Worm (Caenorhabditis elegans) whole organism, young adult: Measurements from ENCODE around the gene Y32H12A.1.
A peak's percentile ranks its signal among the peaks of the same experiment; 100 is the strongest.

Experiments used
- B0035.1 ChIP-seq: sonication (generic microtip); optimal IDR thresholded peaks from 2 replicates; lab custom pipeline; 2016; ENCODE audit warnings: missing genetic modification characterization, mild to moderate bottlenecking, missing compliant biosample characterization, missing genotype, missing genetic modification reagents
- B0261.1 ChIP-seq: sonication (generic microtip); optimal IDR thresholded peaks from 2 replicates; lab custom pipeline; 2016; ENCODE audit warnings: mild to moderate bottlenecking, missing genetic modification characterization, moderate library complexity, missing compliant biosample characterization
- F37B4.10 ChIP-seq: fragments of 200-800 bp; sonication (Bioruptor generic); IDR thresholded peaks from 2 replicates; pipeline ENCODE4 v1.3.6; 2022; ENCODE audit warnings: missing genetic modification characterization, missing compliant biosample characterization
- F39B2.1 ChIP-seq: fragments of 200-800 bp; sonication (Bioruptor generic); IDR thresholded peaks from 2 replicates; pipeline ENCODE4 v1.3.6; 2022; ENCODE audit warnings: missing genetic modification reagents, missing genetic modification characterization, missing compliant biosample characterization
- F55B11.4 ChIP-seq: sonication (generic microtip); optimal IDR thresholded peaks from 2 replicates; lab custom pipeline; 2016; ENCODE audit warnings: missing compliant biosample characterization, missing genetic modification characterization, borderline replicate concordance; ENCODE audit not compliant: insufficient read depth
- F57C9.4 ChIP-seq: sonication (generic microtip); optimal IDR thresholded peaks from 2 replicates; lab custom pipeline; 2017; ENCODE audit warnings: mild to moderate bottlenecking, missing genetic modification characterization, missing compliant biosample characterization
- K12H6.12 ChIP-seq: fragments of 200-800 bp; sonication (Bioruptor generic); optimal IDR thresholded peaks from 2 replicates; lab custom pipeline; 2018; ENCODE audit warnings: mild to moderate bottlenecking, missing genetic modification characterization, missing compliant biosample characterization
- T07F8.4 ChIP-seq: sonication (generic microtip); optimal IDR thresholded peaks from 2 replicates; lab custom pipeline; 2016; ENCODE audit warnings: mild to moderate bottlenecking, missing genetic modification characterization, moderate library complexity, missing compliant biosample characterization
- T26A5.8 ChIP-seq: sonication (generic microtip); optimal IDR thresholded peaks from 2 replicates; lab custom pipeline; 2016; ENCODE audit warnings: missing genetic modification characterization, missing compliant biosample characterization
- Y53F4B.3 ChIP-seq: fragments of 200-800 bp; sonication (Bioruptor generic); IDR thresholded peaks from 2 replicates; pipeline ENCODE4 v1.3.6; 2022; ENCODE audit warnings: missing genetic modification reagents, missing genetic modification characterization, missing compliant biosample characterization
- Y56A3A.18 ChIP-seq: fragments of 200-800 bp; sonication (Bioruptor generic); IDR thresholded peaks from 2 replicates; pipeline ENCODE4 v1.3.6; 2022; ENCODE audit warnings: missing genetic modification reagents, missing genetic modification characterization, missing compliant biosample characterization
- Y67H2A.10 ChIP-seq: fragments of 200-800 bp; sonication (Bioruptor generic); conservative IDR thresholded peaks from 2 replicates; pipeline ENCODE4 v1.3.6; 2022; ENCODE audit warnings: missing genetic modification reagents, missing genetic modification characterization, missing compliant biosample characterization
- Y79H2A.3 ChIP-seq: fragments of 200-800 bp; sonication (Bioruptor generic); conservative IDR thresholded peaks from 2 replicates; pipeline ENCODE4 v1.3.6; 2022; ENCODE audit warnings: missing genetic modification reagents, missing genetic modification characterization, missing compliant biosample characterization
- attf-5 ChIP-seq: fragments of 200-800 bp; sonication (Bioruptor generic); optimal IDR thresholded peaks from 2 replicates; lab custom pipeline; 2018; ENCODE audit warnings: mild to moderate bottlenecking, missing genetic modification characterization, missing compliant biosample characterization
- bed-1 ChIP-seq: fragments of 200-800 bp; sonication (Bioruptor generic); IDR thresholded peaks from 2 replicates; pipeline ENCODE4 v1.3.6; 2022; ENCODE audit warnings: missing genetic modification reagents, missing genetic modification characterization, missing compliant biosample characterization
- ceh-100 ChIP-seq: fragments of 200-800 bp; sonication (Bioruptor generic); IDR thresholded peaks from 2 replicates; pipeline ENCODE4 v1.3.6; 2022; ENCODE audit warnings: missing genetic modification reagents, missing genetic modification characterization, missing compliant biosample characterization
- dpff-1 ChIP-seq: sonication (generic microtip); optimal IDR thresholded peaks from 2 replicates; lab custom pipeline; 2017; ENCODE audit warnings: mild to moderate bottlenecking, missing genetic modification characterization, missing compliant biosample characterization
- dpl-1 ChIP-seq: fragments of 150-350 bp; optimal IDR thresholded peaks from 2 replicates; lab custom pipeline; 2014; ENCODE audit warnings: missing biosample characterization, missing genetic modification reagents, missing genetic modification characterization
- efl-1 ChIP-seq: fragments of 150-350 bp; optimal IDR thresholded peaks from 2 replicates; lab custom pipeline; 2014; ENCODE audit warnings: missing biosample characterization, missing genetic modification reagents, missing genetic modification characterization
- egl-18 ChIP-seq: fragments of 200-800 bp; sonication (Bioruptor generic); IDR thresholded peaks from 2 replicates; pipeline ENCODE4 v1.3.6; 2022; ENCODE audit warnings: missing genetic modification reagents, missing genetic modification characterization, missing compliant biosample characterization
- egl-44 ChIP-seq: fragments of 200-800 bp; sonication (Bioruptor generic); IDR thresholded peaks from 2 replicates; pipeline ENCODE4 v1.3.6; 2022; ENCODE audit warnings: missing genetic modification reagents, missing genetic modification characterization, missing compliant biosample characterization
- ets-4 ChIP-seq: fragments of 200-800 bp; sonication (Bioruptor generic); optimal IDR thresholded peaks from 2 replicates; lab custom pipeline; 2018; ENCODE audit warnings: mild to moderate bottlenecking, missing genetic modification characterization, missing compliant biosample characterization
- him-1 ChIP-seq: sonication (generic microtip); optimal IDR thresholded peaks from 2 replicates; lab custom pipeline; 2016; ENCODE audit warnings: missing genotype, missing genetic modification reagents, missing genetic modification characterization, missing compliant biosample characterization
- hmg-1.2 ChIP-seq: fragments of 200-800 bp; sonication (Bioruptor generic); IDR thresholded peaks from 2 replicates; pipeline ENCODE4 v1.3.6; 2022; ENCODE audit warnings: missing genetic modification reagents, missing genetic modification characterization, missing compliant biosample characterization
- hsf-1 ChIP-seq: fragments of 200-800 bp; sonication (Bioruptor generic); IDR thresholded peaks from 2 replicates; pipeline ENCODE4 v1.3.6; 2022; ENCODE audit warnings: missing genetic modification reagents, missing genetic modification characterization, missing compliant biosample characterization
- let-526 ChIP-seq: fragments of 200-800 bp; sonication (Bioruptor generic); IDR thresholded peaks from 2 replicates; pipeline ENCODE4 v1.3.6; 2022; ENCODE audit warnings: missing genetic modification reagents, missing genetic modification characterization, missing compliant biosample characterization
- let-607 ChIP-seq, 2 experiments: fragments of 200-800 bp in 1 of 2; sonication (Bioruptor generic) in 1 of 2; sonication (generic microtip) in 1 of 2; optimal IDR thresholded peaks; 2 replicates each; lab custom pipeline; 2016 to 2018; ENCODE audit warnings: mild to moderate bottlenecking in 2 of 2, missing compliant biosample characterization in 2 of 2, missing genetic modification characterization in 2 of 2, moderate library complexity in 2 of 2, missing genotype in 1 of 2
- lin-35 ChIP-seq, 3 experiments: fragments of 150-350 bp in 2 of 3; sonication (generic microtip) in 1 of 3; optimal IDR thresholded peaks; 2 replicates each; lab custom pipeline; 2014 to 2018; ENCODE audit warnings: missing biosample characterization in 3 of 3, missing genetic modification characterization in 3 of 3, missing genetic modification reagents in 3 of 3
- lin-40 ChIP-seq: sonication (generic microtip); optimal IDR thresholded peaks from 2 replicates; lab custom pipeline; 2016; ENCODE audit warnings: missing genetic modification characterization, mild to moderate bottlenecking, missing compliant biosample characterization, missing genotype, missing genetic modification reagents
- lin-54 ChIP-seq: fragments of 200-800 bp; sonication (Bioruptor generic); optimal IDR thresholded peaks from 2 replicates; lab custom pipeline; 2018; ENCODE audit warnings: mild to moderate bottlenecking, missing genetic modification characterization, missing compliant biosample characterization
- lsl-1 ChIP-seq: fragments of 200-800 bp; sonication (Bioruptor generic); optimal IDR thresholded peaks from 2 replicates; lab custom pipeline; 2018; ENCODE audit warnings: mild to moderate bottlenecking, missing genetic modification characterization, moderate library complexity, missing compliant biosample characterization
- lsy-27 ChIP-seq: sonication (generic microtip); optimal IDR thresholded peaks from 2 replicates; lab custom pipeline; 2017; ENCODE audit warnings: missing genetic modification characterization, mild to moderate bottlenecking, missing compliant biosample characterization, antibody characterized with exemption, missing genotype, borderline replicate concordance; ENCODE audit not compliant: insufficient read depth
- madf-6 ChIP-seq: fragments of 200-800 bp; sonication (Bioruptor generic); IDR thresholded peaks from 2 replicates; pipeline ENCODE4 v1.3.6; 2022; ENCODE audit warnings: missing genetic modification reagents, missing genetic modification characterization, missing compliant biosample characterization
- madf-8 ChIP-seq: fragments of 200-800 bp; sonication (Bioruptor generic); conservative IDR thresholded peaks from 2 replicates; pipeline ENCODE4 v1.3.6; 2022; ENCODE audit warnings: missing genetic modification reagents, missing genetic modification characterization, missing compliant biosample characterization
- mcd-1 ChIP-seq: fragments of 200-800 bp; sonication (Bioruptor generic); IDR thresholded peaks from 2 replicates; pipeline ENCODE4 v1.3.6; 2022; ENCODE audit warnings: missing genetic modification reagents, missing genetic modification characterization, missing compliant biosample characterization
- mes-4 ChIP-seq: sonication (generic microtip); optimal IDR thresholded peaks from 2 replicates; lab custom pipeline; 2016; ENCODE audit warnings: missing genotype, missing genetic modification characterization, missing compliant biosample characterization
- nfya-2 ChIP-seq: fragments of 200-800 bp; sonication (Bioruptor generic); IDR thresholded peaks from 2 replicates; pipeline ENCODE4 v1.3.6; 2022; ENCODE audit warnings: missing genetic modification reagents, missing genetic modification characterization, missing compliant biosample characterization
- pbrm-1 ChIP-seq: fragments of 200-800 bp; sonication (Bioruptor generic); IDR thresholded peaks from 2 replicates; pipeline ENCODE4 v1.3.6; 2022; ENCODE audit warnings: missing genetic modification reagents, missing genetic modification characterization, missing compliant biosample characterization
- repo-1 ChIP-seq: sonication (generic microtip); optimal IDR thresholded peaks from 2 replicates; lab custom pipeline; 2017; ENCODE audit warnings: mild to moderate bottlenecking, missing genetic modification characterization, missing compliant biosample characterization
- sea-2 ChIP-seq: fragments of 200-800 bp; sonication (Bioruptor generic); IDR thresholded peaks from 2 replicates; pipeline ENCODE4 v1.3.6; 2022; ENCODE audit warnings: missing genetic modification characterization, missing compliant biosample characterization
- snpc-1.1 ChIP-seq: sonication (generic microtip); optimal IDR thresholded peaks from 2 replicates; lab custom pipeline; 2017; ENCODE audit warnings: missing genetic modification characterization, mild to moderate bottlenecking, missing compliant biosample characterization, antibody characterized with exemption, moderate library complexity, missing genotype, missing genetic modification reagents; ENCODE audit not compliant: insufficient read depth
- snpc-1.3 ChIP-seq: sonication (generic microtip); optimal IDR thresholded peaks from 2 replicates; lab custom pipeline; 2017; ENCODE audit warnings: missing genetic modification characterization, mild to moderate bottlenecking, missing compliant biosample characterization, antibody characterized with exemption, moderate library complexity, missing genotype, missing genetic modification reagents; ENCODE audit not compliant: insufficient read depth
- snpc-4 ChIP-seq, 5 experiments: fragments of 150-350 bp in 1 of 5; sonication (generic microtip) in 4 of 5; optimal IDR thresholded peaks; 2 replicates each; lab custom pipeline; 2014 to 2018; ENCODE audit warnings: missing genetic modification characterization in 5 of 5, missing biosample characterization in 3 of 5, antibody characterized with exemption in 2 of 5, mild to moderate bottlenecking in 2 of 5, missing compliant biosample characterization in 2 of 5, missing genotype in 2 of 5, moderate library complexity in 2 of 5, missing genetic modification reagents in 1 of 5
- unc-130 ChIP-seq: sonication (generic microtip); optimal IDR thresholded peaks from 2 replicates; lab custom pipeline; 2016; ENCODE audit warnings: missing genetic modification reagents, missing genetic modification characterization, missing compliant biosample characterization
- ztf-22 ChIP-seq: fragments of 200-800 bp; sonication (Bioruptor generic); optimal IDR thresholded peaks from 2 replicates; lab custom pipeline; 2018; ENCODE audit warnings: mild to moderate bottlenecking, missing genetic modification characterization, moderate library complexity, missing compliant biosample characterization
- ztf-25 ChIP-seq: fragments of 200-800 bp; sonication (Bioruptor generic); IDR thresholded peaks from 2 replicates; pipeline ENCODE4 v1.3.6; 2022; ENCODE audit warnings: missing genetic modification reagents, missing genetic modification characterization, missing compliant biosample characterization
- ztf-3 ChIP-seq: fragments of 200-800 bp; sonication (Bioruptor generic); optimal IDR thresholded peaks from 2 replicates; lab custom pipeline; 2018; ENCODE audit warnings: mild to moderate bottlenecking, missing genetic modification characterization, missing compliant biosample characterization

Y32H12A.1 gene

DNA sequence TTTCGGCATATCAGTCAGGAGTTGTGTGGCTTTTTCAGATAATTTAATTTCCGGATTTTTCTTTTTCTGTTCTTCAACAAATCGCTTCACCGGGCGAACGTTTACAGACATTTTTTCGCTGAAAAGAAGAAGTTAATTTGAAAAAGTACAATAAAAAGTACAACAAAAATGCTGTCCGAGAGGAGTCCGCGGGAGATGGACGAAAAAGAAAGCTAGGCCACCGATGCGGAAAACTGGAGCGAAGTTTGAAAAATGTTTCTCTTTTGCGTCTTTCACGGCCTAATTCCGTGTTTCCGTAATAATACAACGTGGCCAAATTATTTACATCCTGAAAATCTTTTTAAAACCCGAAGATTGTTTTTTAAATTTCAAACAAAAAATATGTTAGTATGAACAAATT lies 12.8 kb upstream of the Y32H12A.1 start, which contains the start of gene thoc-5 (continued):
- TF ChIP-seq nfya-2 (GFP tag; lab: Robert Waterston, UW) (no peak), lin-40 (tag; lab: Kevin White, UChicago) (peak; percentile 66), T26A5.8 (no peak), sea-2 (GFP tag; lab: Robert Waterston, UW) (no peak), bed-1 (GFP tag; lab: Robert Waterston, UW) (no peak), B0035.1 (tag; lab: Kevin White, UChicago) (no peak), Y79H2A.3 (GFP tag; lab: Robert Waterston, UW) (no peak), lin-54 (GFP tag; lab: Kevin White, UChicago) (peak; percentile 94), ztf-22 (no peak), unc-130 (peak; percentile 89), mes-4 (tag; lab: Kevin White, UChicago) (no peak), him-1 (no peak), let-607 (tag; optimal IDR thresholded peaks at IDR 0.05; lab: Kevin White, UChicago) (peak in 1 of 2 experiments; percentile 56), ztf-25 (GFP tag; lab: Robert Waterston, UW) (no peak), hsf-1 (no peak), lsl-1 (peak; percentile 49), K12H6.12 (tag; lab: Kevin White, UChicago) (peak; percentile 63), B0261.1 (tag; lab: Kevin White, UChicago) (no peak), lin-35 (GFP tag; optimal IDR thresholded peaks at IDR 0.05; lab: Kevin White, UChicago) (peak in 2 of 3 experiments; percentile 20 to 93), repo-1 (tag; lab: Kevin White, UChicago) (no peak), attf-5 (GFP tag; lab: Kevin White, UChicago) (peak; percentile 6), pbrm-1 (GFP tag; lab: Robert Waterston, UW) (peak; percentile 61; the same call in 1 of the 2 replicates), ets-4 (GFP tag; lab: Kevin White, UChicago) (no peak), madf-6 (GFP tag; lab: Robert Waterston, UW) (peak; percentile 65; the same call in 1 of the 2 replicates), egl-44 (no peak), hmg-1.2 (GFP tag; lab: Robert Waterston, UW) (peak; percentile 26; the same call in 1 of the 2 replicates), T07F8.4 (tag; lab: Kevin White, UChicago) (no peak), snpc-4 (GFP tag; optimal IDR thresholded peaks at IDR 0.05; lab: Kevin White, UChicago) (no peak), snpc-4 (tag; optimal IDR thresholded peaks at IDR 0.05; lab: Kevin White, UChicago) (peak in 1 of 4 experiments; percentile 12), F55B11.4 (tag; lab: Kevin White, UChicago) (no peak), F37B4.10 (GFP tag; lab: Robert Waterston, UW) (no peak), Y56A3A.18 (GFP tag; lab: Robert Waterston, UW) (no peak), snpc-1.1 (tag; lab: Kevin White, UChicago) (no peak), dpff-1 (tag; lab: Kevin White, UChicago) (no peak), lsy-27 (tag; lab: Kevin White, UChicago) (no peak), madf-8 (GFP tag; lab: Robert Waterston, UW) (peak; percentile 47), let-526 (peak; percentile 69), snpc-1.3 (tag; lab: Kevin White, UChicago) (no peak), Y53F4B.3 (GFP tag; lab: Robert Waterston, UW) (no peak), Y67H2A.10 (GFP tag; lab: Robert Waterston, UW) (no peak), egl-18 (no peak), mcd-1 (GFP tag; lab: Robert Waterston, UW) (peak; percentile 81), F57C9.4 (no peak), efl-1 (GFP tag; lab: Kevin White, UChicago) (peak; percentile 70), ztf-3 (GFP tag; lab: Kevin White, UChicago) (no peak), ceh-100 (GFP tag; lab: Robert Waterston, UW) (0 out of 2 replicates have a peak, but pooled peaks have one; percentile 42), dpl-1 (GFP tag; lab: Kevin White, UChicago) (peak; percentile 83), F39B2.1 (no peak)
